Fruit fly (Drosophila melanogaster): ENCODE results near the gene CG10588.
A peak's percentile ranks its signal among the peaks of the same experiment; 100 is the strongest.

The CG10588 gene

DNA sequence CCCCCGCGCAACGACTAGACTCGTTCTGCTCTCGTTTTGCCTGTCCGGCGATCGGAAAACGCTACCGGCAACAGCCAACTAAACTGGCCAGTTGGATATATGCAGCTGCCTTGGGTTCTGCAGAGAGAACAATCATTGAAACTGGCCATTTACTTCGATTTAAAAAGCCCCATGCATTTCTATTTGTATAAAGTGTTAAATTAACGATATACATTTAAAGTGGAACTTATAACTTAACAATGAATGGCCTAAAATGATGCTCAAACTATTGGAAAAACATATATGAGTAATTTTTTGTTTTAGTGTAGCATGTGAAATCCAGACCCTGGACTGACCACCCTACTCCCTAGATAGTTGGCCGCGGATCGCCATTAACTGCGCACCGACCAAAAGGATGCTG, 32.1 kb downstream of the CG10588 start:
- TF ChIP-seq CG9705 (GFP tag; optimal IDR thresholded peaks at IDR 0.05): no peak
- no peak for TF ChIP-seq dmrt93B (GFP tag; optimal IDR thresholded peaks at IDR 0.05)
- TF ChIP-seq br (GFP tag; optimal IDR thresholded peaks at IDR 0.05): no peak
- TF ChIP-seq sv (GFP tag; optimal IDR thresholded peaks at IDR 0.05): no peak
- no peak for TF ChIP-seq OdsH (GFP tag; optimal IDR thresholded peaks at IDR 0.05)
- no peak for TF ChIP-seq foxo (GFP tag; optimal IDR thresholded peaks at IDR 0.05)
- no peak for TF ChIP-seq CG32264 (GFP tag; optimal IDR thresholded peaks at IDR 0.05)
- TF ChIP-seq GATAd (GFP tag; optimal IDR thresholded peaks at IDR 0.05): no peak
- no peak for TF ChIP-seq Dif (GFP tag; optimal IDR thresholded peaks at IDR 0.05; ENCODE audit: partially characterized antibody)

DNA sequence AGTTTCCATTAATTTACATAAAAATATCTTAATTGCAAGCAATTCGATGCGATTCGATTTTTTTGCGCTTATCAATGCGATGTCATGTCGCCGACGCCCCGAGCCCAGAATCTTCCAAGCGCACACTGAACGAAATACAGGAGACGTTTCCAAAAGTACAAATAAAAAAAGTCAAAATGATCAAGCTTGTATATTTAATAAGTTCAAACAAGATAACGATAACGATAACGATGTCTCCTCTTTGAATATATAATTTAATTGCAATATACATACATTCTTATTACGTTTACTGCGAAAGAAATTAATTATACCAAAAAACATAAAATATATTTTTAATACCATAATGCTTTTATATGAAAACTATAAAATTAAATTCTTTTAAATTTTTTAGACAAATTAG, 33.5 kb downstream of the CG10588 start:
- no peak for TF ChIP-seq Mio (GFP tag; optimal IDR thresholded peaks at IDR 0.05)
- peak in 1 of 2 experiments; percentile 42 for TF ChIP-seq foxo (GFP tag; optimal IDR thresholded peaks at IDR 0.05)
- TF ChIP-seq Hr83 (GFP tag; optimal IDR thresholded peaks at IDR 0.05; ENCODE audit: poor library complexity, severe bottlenecking): no peak
- peak; percentile 49 for TF ChIP-seq Sp1 (GFP tag; optimal IDR thresholded peaks at IDR 0.05)
- no peak for TF ChIP-seq jim (GFP tag; optimal IDR thresholded peaks at IDR 0.05)
- TF ChIP-seq usp (GFP tag; optimal IDR thresholded peaks at IDR 0.05): no peak
- no peak for TF ChIP-seq GATAd (GFP tag; optimal IDR thresholded peaks at IDR 0.05)
- no peak for TF ChIP-seq CG32264 (GFP tag; optimal IDR thresholded peaks at IDR 0.05)
- TF ChIP-seq dl (GFP tag; optimal IDR thresholded peaks at IDR 0.05; ENCODE audit: insufficient read depth in 1 of 2, partially characterized antibody in 2 of 2): no peak
- no peak for TF ChIP-seq ey (GFP tag; optimal IDR thresholded peaks at IDR 0.05)
- TF ChIP-seq Vsx2 (GFP tag; optimal IDR thresholded peaks at IDR 0.05; ENCODE audit: partially characterized antibody): no peak
- TF ChIP-seq sage (GFP tag; optimal IDR thresholded peaks at IDR 0.05): no peak
- no peak for TF ChIP-seq dsf (GFP tag; optimal IDR thresholded peaks at IDR 0.05; ENCODE audit: borderline replicate concordance)
- TF ChIP-seq Hnf4 (GFP tag; optimal IDR thresholded peaks at IDR 0.05): no peak
- peak; percentile 38 for TF ChIP-seq OdsH (GFP tag; optimal IDR thresholded peaks at IDR 0.05)
- no peak for TF ChIP-seq CG9705 (GFP tag; optimal IDR thresholded peaks at IDR 0.05)
- TF ChIP-seq fru (GFP tag; optimal IDR thresholded peaks at IDR 0.05): no peak
- TF ChIP-seq N (GFP tag; optimal IDR thresholded peaks at IDR 0.05): no peak
- no peak for TF ChIP-seq CrebA (GFP tag; optimal IDR thresholded peaks at IDR 0.05; ENCODE audit: borderline replicate concordance)
- TF ChIP-seq Abd-B (GFP tag; optimal IDR thresholded peaks at IDR 0.05): no peak
- no peak for TF ChIP-seq Dif (GFP tag; optimal IDR thresholded peaks at IDR 0.05; ENCODE audit: partially characterized antibody)
- TF ChIP-seq Dfd (GFP tag; optimal IDR thresholded peaks at IDR 0.05): no peak
- peak; percentile 9 for TF ChIP-seq brk (GFP tag; optimal IDR thresholded peaks at IDR 0.05)
- no peak for TF ChIP-seq sv (GFP tag; optimal IDR thresholded peaks at IDR 0.05)
- TF ChIP-seq pan (optimal IDR thresholded peaks at IDR 0.05): no peak
- no peak for TF ChIP-seq br (GFP tag; optimal IDR thresholded peaks at IDR 0.05)
- TF ChIP-seq Hr78 (GFP tag; optimal IDR thresholded peaks at IDR 0.05): no peak
- TF ChIP-seq rgr (GFP tag; optimal IDR thresholded peaks at IDR 0.05): peak; percentile 47
- peak; percentile 44 for TF ChIP-seq HLH106 (tag; optimal IDR thresholded peaks at IDR 0.05)
- TF ChIP-seq Jra (GFP tag; optimal IDR thresholded peaks at IDR 0.05): no peak
- TF ChIP-seq psq (GFP tag; optimal IDR thresholded peaks at IDR 0.05): peak; percentile 42
- TF ChIP-seq dmrt93B (GFP tag; optimal IDR thresholded peaks at IDR 0.05): no peak
- TF ChIP-seq tai (GFP tag; optimal IDR thresholded peaks at IDR 0.05): no peak
- TF ChIP-seq Myc (optimal IDR thresholded peaks at IDR 0.05): no peak
- no peak for TF ChIP-seq Rel (GFP tag; optimal IDR thresholded peaks at IDR 0.05)
- no peak for TF ChIP-seq Rel (tag; optimal IDR thresholded peaks at IDR 0.05)
- no peak for TF ChIP-seq woc (GFP tag; optimal IDR thresholded peaks at IDR 0.05)
- no peak for TF ChIP-seq lola (GFP tag; optimal IDR thresholded peaks at IDR 0.05)
- no peak for TF ChIP-seq h (GFP tag; optimal IDR thresholded peaks at IDR 0.05)

DNA sequence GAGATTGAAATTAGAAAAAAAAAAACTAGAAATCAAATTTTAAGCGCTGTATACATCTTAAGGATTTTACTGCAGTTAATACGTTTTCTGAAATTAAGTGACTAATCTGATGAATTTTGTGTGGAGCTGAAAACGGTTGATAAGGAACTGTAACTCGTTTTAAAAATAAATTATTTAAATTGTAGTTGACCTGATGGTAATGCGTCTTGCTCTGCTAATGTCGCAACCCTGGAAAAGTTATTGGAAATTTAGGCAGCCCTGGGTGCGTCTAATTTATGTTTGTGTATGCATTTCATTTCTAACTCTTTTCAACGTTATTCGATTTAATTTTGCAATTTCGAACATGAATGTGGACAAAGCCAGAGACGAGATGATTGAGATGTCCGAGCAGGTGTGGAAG, 34.6 kb downstream of the CG10588 start, which contains the start of gene CG12984:
TSS of gene CG12984 (plus strand) at position 301 of the 400 bp plus-strand sequence.
- TF ChIP-seq dmrt93B (GFP tag; optimal IDR thresholded peaks at IDR 0.05) (no peak), Mio (GFP tag; optimal IDR thresholded peaks at IDR 0.05) (no peak), lola (GFP tag; optimal IDR thresholded peaks at IDR 0.05) (no peak), sv (GFP tag; optimal IDR thresholded peaks at IDR 0.05) (no peak), rgr (GFP tag; optimal IDR thresholded peaks at IDR 0.05) (no peak), GATAd (GFP tag; optimal IDR thresholded peaks at IDR 0.05) (no peak)

Measured in whole organism, wandering third instar larva.